Fruit fly (Drosophila melanogaster): Measurements from ENCODE around the gene mrn.

mrn gene

DNA sequence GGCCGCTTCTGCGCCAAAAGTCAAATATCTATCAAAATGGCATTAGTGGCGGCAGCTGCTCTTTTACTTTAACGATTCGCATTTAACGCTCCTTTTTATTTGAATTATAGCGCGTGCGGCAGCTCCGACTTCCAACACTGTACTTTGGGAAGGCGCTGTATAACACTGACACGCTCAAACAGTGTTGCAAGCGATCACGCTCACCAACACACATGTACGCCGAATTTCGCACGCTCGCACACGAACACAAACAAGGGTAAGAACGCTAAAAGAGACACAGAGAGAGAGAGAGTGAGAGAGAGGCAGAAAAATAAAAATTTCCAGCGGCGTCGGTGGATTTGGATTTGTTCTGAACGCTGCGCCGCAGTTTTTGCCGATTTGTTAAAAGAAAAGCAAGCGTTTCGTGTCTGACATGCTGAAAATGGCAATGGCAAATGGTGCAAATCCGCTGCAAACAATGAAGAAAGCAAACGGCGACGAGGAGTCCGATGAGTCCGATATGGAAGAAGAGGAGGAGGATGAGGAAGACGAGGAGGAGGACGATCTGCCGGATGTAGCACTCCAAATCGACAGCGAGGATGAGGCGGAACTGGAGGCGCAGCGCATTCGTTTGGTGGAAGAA lies 39.4 kb upstream of the mrn start, which contains the start of gene Phs (continued):
- TF ChIP-seq NFAT (GFP tag; IDR thresholded peaks at IDR 0.05) = peak; percentile 96
- peak; percentile 93 for TF ChIP-seq Antp (GFP tag; optimal IDR thresholded peaks at IDR 0.05)
- TF ChIP-seq CG34422 (GFP tag; IDR thresholded peaks at IDR 0.05) = peak; percentile 74; the same call in 1 of the 3 replicates
- TF ChIP-seq nerfin-1 (tag; optimal IDR thresholded peaks at IDR 0.05) = peak; percentile 49
- TF ChIP-seq Deaf1 (tag; optimal IDR thresholded peaks at IDR 0.05) = peak; percentile 24
- TF ChIP-seq croc (GFP tag; conservative IDR thresholded peaks at IDR 0.05) = peak; percentile 54
- peak; percentile 53 for TF ChIP-seq CG13296 (GFP tag; optimal IDR thresholded peaks at IDR 0.05)
- peak; percentile 84 for TF ChIP-seq tx (GFP tag; optimal IDR thresholded peaks at IDR 0.05)
- peak; percentile 61 for TF ChIP-seq CG3838 (GFP tag; optimal IDR thresholded peaks at IDR 0.05)
- TF ChIP-seq CG17912 (GFP tag; optimal IDR thresholded peaks at IDR 0.05) = peak; percentile 81
- peak; percentile 48 for TF ChIP-seq Scr (GFP tag; IDR thresholded peaks at IDR 0.05; ENCODE audit: partially characterized antibody)
- peak; percentile 0 for TF ChIP-seq Neu2 (GFP tag; optimal IDR thresholded peaks at IDR 0.05; ENCODE audit: borderline replicate concordance)
- no peak for TF ChIP-seq mld (GFP tag; IDR thresholded peaks at IDR 0.05; ENCODE audit: partially characterized antibody)
- TF ChIP-seq disco-r (GFP tag; optimal IDR thresholded peaks at IDR 0.05) = peak; percentile 74
- peak; percentile 83 for TF ChIP-seq CG12659 (GFP tag; optimal IDR thresholded peaks at IDR 0.05)
- TF ChIP-seq hkb (optimal IDR thresholded peaks at IDR 0.05) = no peak
- TF ChIP-seq hkb (GFP tag; IDR thresholded peaks at IDR 0.05) = peak; percentile 54
- TF ChIP-seq Taf1 (GFP tag; IDR thresholded peaks at IDR 0.05) = no peak
- peak; percentile 76 for TF ChIP-seq wdn (GFP tag; IDR thresholded peaks at IDR 0.05)
- peak; percentile 94 for TF ChIP-seq slbo (GFP tag; IDR thresholded peaks at IDR 0.05)
- peak; percentile 26 for TF ChIP-seq Ssrp (tag; optimal IDR thresholded peaks at IDR 0.05)
- peak; percentile 91 for TF ChIP-seq tin (GFP tag; optimal IDR thresholded peaks at IDR 0.05)
- TF ChIP-seq Hr78 (GFP tag; optimal IDR thresholded peaks at IDR 0.05) = no peak
- TF ChIP-seq CG12299 (tag; optimal IDR thresholded peaks at IDR 0.05) = no peak
- no peak for TF ChIP-seq exex (tag; optimal IDR thresholded peaks at IDR 0.05)
- TF ChIP-seq Usf (GFP tag; optimal IDR thresholded peaks at IDR 0.05) = peak; percentile 48
- TF ChIP-seq ATbp (GFP tag; optimal IDR thresholded peaks at IDR 0.05) = peak; percentile 67
- TF ChIP-seq Jarid2 (GFP tag; optimal IDR thresholded peaks at IDR 0.05) = peak; percentile 62
- no peak for TF ChIP-seq salm (tag; optimal IDR thresholded peaks at IDR 0.05)
- peak; percentile 93 for TF ChIP-seq sens (GFP tag)
- peak; percentile 71; the same call in 1 of the 3 replicates for TF ChIP-seq CG2199 (GFP tag; IDR thresholded peaks at IDR 0.05)
- TF ChIP-seq CTCF (GFP tag; optimal IDR thresholded peaks at IDR 0.05) = peak; percentile 11
- TF ChIP-seq dm (GFP tag; optimal IDR thresholded peaks at IDR 0.05) = peak; percentile 70
- peak; percentile 55 for TF ChIP-seq Hr3 (GFP tag; optimal IDR thresholded peaks at IDR 0.05)
- TF ChIP-seq Gsc (GFP tag; IDR thresholded peaks at IDR 0.05) = no peak
- TF ChIP-seq Drgx (GFP tag; IDR thresholded peaks at IDR 0.05) = peak; percentile 59
- no peak for TF ChIP-seq pita (GFP tag; optimal IDR thresholded peaks at IDR 0.05)
- TF ChIP-seq toy (GFP tag; IDR thresholded peaks at IDR 0.05) = no peak; the same call in 1 of the 2 replicates
- peak; percentile 63 for TF ChIP-seq CG7839 (tag; optimal IDR thresholded peaks at IDR 0.05)
- TF ChIP-seq CG32532 (GFP tag; IDR thresholded peaks at IDR 0.05) = peak; percentile 81
- TF ChIP-seq Myb (GFP tag; optimal IDR thresholded peaks at IDR 0.05) = peak; percentile 91
- TF ChIP-seq zen (tag; optimal IDR thresholded peaks at IDR 0.05) = peak; percentile 11
- peak; percentile 92 for TF ChIP-seq mam (GFP tag; optimal IDR thresholded peaks at IDR 0.05)
- TF ChIP-seq Max (GFP tag; optimal IDR thresholded peaks at IDR 0.05) = peak; percentile 75
- peak; percentile 96 for TF ChIP-seq sob (GFP tag; IDR thresholded peaks at IDR 0.05)
- peak; percentile 67 for TF ChIP-seq Fer3 (tag; optimal IDR thresholded peaks at IDR 0.05)
- TF ChIP-seq Fer2 (tag; optimal IDR thresholded peaks at IDR 0.05) = peak; percentile 42
- 0 out of 2 replicates have a peak, but pooled peaks have one; percentile 36 for TF ChIP-seq CG6689 (GFP tag; IDR thresholded peaks at IDR 0.05)
- peak; percentile 77 for TF ChIP-seq YL-1 (GFP tag; optimal IDR thresholded peaks at IDR 0.05)
- no peak for TF ChIP-seq sim (GFP tag; IDR thresholded peaks at IDR 0.05)
- peak; percentile 72 for TF ChIP-seq Hr39 (optimal IDR thresholded peaks at IDR 0.05)

Measured in whole organism, embryonic.